Fruit fly (Drosophila melanogaster): Measurements from ENCODE around the gene hzg.

The hzg gene

DNA sequence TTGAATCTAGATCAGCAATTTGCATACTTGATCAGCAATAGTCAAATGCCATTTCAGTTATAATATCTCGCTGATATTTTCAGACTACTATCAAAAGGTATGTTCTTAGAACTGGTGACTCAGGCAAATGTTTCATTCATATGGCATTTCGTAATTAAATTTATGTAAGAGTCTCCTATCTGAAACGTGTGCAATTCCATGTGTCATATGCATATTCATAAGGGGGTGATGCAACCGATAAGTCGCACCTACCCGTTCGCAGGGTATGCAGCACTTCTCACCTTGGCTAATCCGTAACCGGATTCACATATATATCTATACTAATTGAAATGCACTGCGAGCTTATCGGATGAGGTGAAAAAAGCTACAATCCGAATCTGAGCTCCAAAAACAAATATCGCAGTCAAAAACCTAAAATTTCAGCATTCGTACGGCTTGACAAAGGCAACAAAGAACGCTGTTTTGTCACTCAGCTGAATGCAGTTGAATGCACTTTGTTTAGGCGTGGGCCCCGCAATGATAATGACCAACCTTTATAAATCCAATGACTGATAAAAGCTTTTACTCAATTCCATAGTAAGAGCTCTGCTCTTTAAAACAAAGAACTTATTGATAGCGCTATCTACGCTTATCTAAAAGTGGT lies 33.3 kb upstream of the hzg start:
- peak; percentile 9 for TF ChIP-seq brk (GFP tag; optimal IDR thresholded peaks at IDR 0.05)
- peak; percentile 13 for TF ChIP-seq woc (GFP tag; optimal IDR thresholded peaks at IDR 0.05)
- TF ChIP-seq Dfd (GFP tag; optimal IDR thresholded peaks at IDR 0.05): no peak
- no peak for TF ChIP-seq Mio (GFP tag; optimal IDR thresholded peaks at IDR 0.05)
- TF ChIP-seq br (GFP tag; optimal IDR thresholded peaks at IDR 0.05): peak; percentile 46
- TF ChIP-seq rgr (GFP tag; optimal IDR thresholded peaks at IDR 0.05): peak; percentile 49
- TF ChIP-seq Hnf4 (GFP tag; optimal IDR thresholded peaks at IDR 0.05): peak; percentile 29
- no peak for TF ChIP-seq fru (GFP tag; optimal IDR thresholded peaks at IDR 0.05)
- TF ChIP-seq CrebA (GFP tag; optimal IDR thresholded peaks at IDR 0.05; ENCODE audit: borderline replicate concordance): peak; percentile 5
- TF ChIP-seq CG9705 (GFP tag; optimal IDR thresholded peaks at IDR 0.05): no peak
- peak in 1 of 2 experiments; percentile 24 for TF ChIP-seq dl (GFP tag; optimal IDR thresholded peaks at IDR 0.05; ENCODE audit: insufficient read depth in 1 of 2, partially characterized antibody in 2 of 2)
- peak in 1 of 2 experiments; percentile 72 for TF ChIP-seq foxo (GFP tag; optimal IDR thresholded peaks at IDR 0.05)
- no peak for TF ChIP-seq Vsx2 (GFP tag; optimal IDR thresholded peaks at IDR 0.05; ENCODE audit: partially characterized antibody)
- TF ChIP-seq sv (GFP tag; optimal IDR thresholded peaks at IDR 0.05): no peak
- TF ChIP-seq Sp1 (GFP tag; optimal IDR thresholded peaks at IDR 0.05): peak; percentile 49
- TF ChIP-seq h (GFP tag; optimal IDR thresholded peaks at IDR 0.05): peak; percentile 64
- no peak for TF ChIP-seq lola (GFP tag; optimal IDR thresholded peaks at IDR 0.05)
- TF ChIP-seq HLH106 (tag; optimal IDR thresholded peaks at IDR 0.05): peak; percentile 52
- TF ChIP-seq Rel (GFP tag; optimal IDR thresholded peaks at IDR 0.05): peak; percentile 41
- peak; percentile 38 for TF ChIP-seq Rel (tag; optimal IDR thresholded peaks at IDR 0.05)
- TF ChIP-seq Abd-B (GFP tag; optimal IDR thresholded peaks at IDR 0.05): no peak
- TF ChIP-seq ey (GFP tag; optimal IDR thresholded peaks at IDR 0.05): peak; percentile 57
- TF ChIP-seq Hr83 (GFP tag; optimal IDR thresholded peaks at IDR 0.05; ENCODE audit: poor library complexity, severe bottlenecking): no peak
- peak; percentile 47 for TF ChIP-seq OdsH (GFP tag; optimal IDR thresholded peaks at IDR 0.05)
- peak; percentile 5 for TF ChIP-seq tai (GFP tag; optimal IDR thresholded peaks at IDR 0.05)
- TF ChIP-seq dmrt93B (GFP tag; optimal IDR thresholded peaks at IDR 0.05): no peak
- no peak for TF ChIP-seq pan (optimal IDR thresholded peaks at IDR 0.05)
- TF ChIP-seq Dif (GFP tag; optimal IDR thresholded peaks at IDR 0.05; ENCODE audit: partially characterized antibody): no peak
- TF ChIP-seq Jra (GFP tag; optimal IDR thresholded peaks at IDR 0.05): peak; percentile 44
- TF ChIP-seq psq (GFP tag; optimal IDR thresholded peaks at IDR 0.05): peak; percentile 14

DNA sequence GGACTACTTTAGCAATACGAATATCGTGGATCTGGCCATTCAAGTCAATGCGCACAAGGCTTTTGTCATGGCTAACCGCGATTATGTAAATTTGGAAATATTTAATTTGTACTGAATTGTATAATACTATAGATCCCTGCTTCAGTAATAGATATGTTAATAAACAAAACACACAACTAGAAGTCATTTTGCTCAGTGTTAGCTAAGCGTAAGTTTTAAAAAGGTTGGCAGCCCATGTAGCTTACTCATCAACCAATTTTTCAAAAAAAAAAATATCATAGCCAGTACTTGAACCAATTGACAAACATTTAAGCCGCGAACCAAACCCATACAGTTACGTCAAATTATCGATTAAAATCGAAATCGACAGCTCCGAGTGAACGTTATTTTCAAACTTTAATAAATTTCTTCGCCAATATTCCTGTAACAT lies 32.5 kb upstream of the hzg start:
- TF ChIP-seq N (GFP tag; optimal IDR thresholded peaks at IDR 0.05): no peak
- TF ChIP-seq br (GFP tag; optimal IDR thresholded peaks at IDR 0.05): peak; percentile 55
- TF ChIP-seq CG32264 (GFP tag; optimal IDR thresholded peaks at IDR 0.05): peak; percentile 31
- TF ChIP-seq lola (GFP tag; optimal IDR thresholded peaks at IDR 0.05): no peak
- no peak for TF ChIP-seq Mio (GFP tag; optimal IDR thresholded peaks at IDR 0.05)
- peak; percentile 39 for TF ChIP-seq woc (GFP tag; optimal IDR thresholded peaks at IDR 0.05)
- TF ChIP-seq pan (optimal IDR thresholded peaks at IDR 0.05): no peak
- TF ChIP-seq CG9705 (GFP tag; optimal IDR thresholded peaks at IDR 0.05): peak; percentile 4
- no peak for TF ChIP-seq usp (GFP tag; optimal IDR thresholded peaks at IDR 0.05)
- TF ChIP-seq Vsx2 (GFP tag; optimal IDR thresholded peaks at IDR 0.05; ENCODE audit: partially characterized antibody): no peak
- TF ChIP-seq fru (GFP tag; optimal IDR thresholded peaks at IDR 0.05): peak; percentile 73
- peak; percentile 66 for TF ChIP-seq sv (GFP tag; optimal IDR thresholded peaks at IDR 0.05)
- peak; percentile 51 for TF ChIP-seq OdsH (GFP tag; optimal IDR thresholded peaks at IDR 0.05)
- peak; percentile 66 for TF ChIP-seq brk (GFP tag; optimal IDR thresholded peaks at IDR 0.05)
- peak; percentile 70 for TF ChIP-seq h (GFP tag; optimal IDR thresholded peaks at IDR 0.05)
- TF ChIP-seq dl (GFP tag; optimal IDR thresholded peaks at IDR 0.05; ENCODE audit: insufficient read depth in 1 of 2, partially characterized antibody in 2 of 2): no peak
- no peak for TF ChIP-seq sage (GFP tag; optimal IDR thresholded peaks at IDR 0.05)
- no peak for TF ChIP-seq Dif (GFP tag; optimal IDR thresholded peaks at IDR 0.05; ENCODE audit: partially characterized antibody)
- TF ChIP-seq dsf (GFP tag; optimal IDR thresholded peaks at IDR 0.05; ENCODE audit: borderline replicate concordance): no peak
- no peak for TF ChIP-seq Rel (GFP tag; optimal IDR thresholded peaks at IDR 0.05)
- TF ChIP-seq Rel (tag; optimal IDR thresholded peaks at IDR 0.05): peak; percentile 22
- peak; percentile 46 for TF ChIP-seq Hr83 (GFP tag; optimal IDR thresholded peaks at IDR 0.05; ENCODE audit: poor library complexity, severe bottlenecking)
- peak; percentile 47 for TF ChIP-seq Sp1 (GFP tag; optimal IDR thresholded peaks at IDR 0.05)
- peak; percentile 21 for TF ChIP-seq psq (GFP tag; optimal IDR thresholded peaks at IDR 0.05)
- no peak for TF ChIP-seq Dfd (GFP tag; optimal IDR thresholded peaks at IDR 0.05)
- TF ChIP-seq GATAd (GFP tag; optimal IDR thresholded peaks at IDR 0.05): no peak
- TF ChIP-seq Myc (optimal IDR thresholded peaks at IDR 0.05): no peak
- no peak for TF ChIP-seq Hr78 (GFP tag; optimal IDR thresholded peaks at IDR 0.05)
- TF ChIP-seq CrebA (GFP tag; optimal IDR thresholded peaks at IDR 0.05; ENCODE audit: borderline replicate concordance): no peak
- TF ChIP-seq rgr (GFP tag; optimal IDR thresholded peaks at IDR 0.05): peak; percentile 76
- peak; percentile 63 for TF ChIP-seq HLH106 (tag; optimal IDR thresholded peaks at IDR 0.05)
- TF ChIP-seq Hnf4 (GFP tag; optimal IDR thresholded peaks at IDR 0.05): peak; percentile 57
- TF ChIP-seq ey (GFP tag; optimal IDR thresholded peaks at IDR 0.05): peak; percentile 54
- TF ChIP-seq Jra (GFP tag; optimal IDR thresholded peaks at IDR 0.05): peak; percentile 52
- TF ChIP-seq dmrt93B (GFP tag; optimal IDR thresholded peaks at IDR 0.05): peak; percentile 31
- TF ChIP-seq tai (GFP tag; optimal IDR thresholded peaks at IDR 0.05): peak; percentile 18
- no peak for TF ChIP-seq Abd-B (GFP tag; optimal IDR thresholded peaks at IDR 0.05)
- TF ChIP-seq foxo (GFP tag; optimal IDR thresholded peaks at IDR 0.05): peak in 1 of 2 experiments; percentile 75
- no peak for TF ChIP-seq jim (GFP tag; optimal IDR thresholded peaks at IDR 0.05)

Data from whole organism, wandering third instar larva.